Fruit fly (Drosophila melanogaster): ENCODE data around the gene CG14053.
A peak's percentile ranks its signal among the peaks of the same experiment; 100 is the strongest.

CG14053 gene

dm6 chrX:2193158-2193557 lies 551 bp downstream of the CG14053 start:
- TF ChIP-seq sens (GFP tag) (peak; percentile 16), sug (tag; optimal IDR thresholded peaks at IDR 0.05) (peak; percentile 69), Pdp1 (GFP tag; optimal IDR thresholded peaks at IDR 0.05) (peak in 1 of 2 experiments; percentile 54), gsb-n (tag; optimal IDR thresholded peaks at IDR 0.05) (no peak), kay (GFP tag; optimal IDR thresholded peaks at IDR 0.05) (no peak), CG11696 (GFP tag; IDR thresholded peaks at IDR 0.05) (no peak), oc (tag; optimal IDR thresholded peaks at IDR 0.05) (no peak), CG11723 (GFP tag; optimal IDR thresholded peaks at IDR 0.05) (no peak), CG14860 (GFP tag; IDR thresholded peaks at IDR 0.05; ENCODE audit: partially characterized antibody) (no peak), gem (tag; optimal IDR thresholded peaks at IDR 0.05) (no peak), crol (GFP tag; IDR thresholded peaks at IDR 0.05) (peak; percentile 66), dpn (GFP tag; optimal IDR thresholded peaks at IDR 0.05) (no peak), CG1233 (GFP tag; optimal IDR thresholded peaks at IDR 0.05) (no peak), CG1792 (GFP tag; optimal IDR thresholded peaks at IDR 0.05) (no peak), CG17385 (GFP tag; optimal IDR thresholded peaks at IDR 0.05) (no peak), abd-A (tag; optimal IDR thresholded peaks at IDR 0.05) (no peak), CG32532 (GFP tag; IDR thresholded peaks at IDR 0.05) (no peak), Lhr (GFP tag; optimal IDR thresholded peaks at IDR 0.05) (no peak), CG8290 (GFP tag; optimal IDR thresholded peaks at IDR 0.05) (no peak), CG8290 (tag; optimal IDR thresholded peaks at IDR 0.05) (peak in 1 of 2 experiments; percentile 8), CG33213 (GFP tag; optimal IDR thresholded peaks at IDR 0.05) (no peak), row (GFP tag; IDR thresholded peaks at IDR 0.05) (no peak), CG6272 (GFP tag; IDR thresholded peaks at IDR 0.05) (no peak), tio (GFP tag; optimal IDR thresholded peaks at IDR 0.05) (no peak), CG15479 (GFP tag; optimal IDR thresholded peaks at IDR 0.05) (no peak), BEAF-32 (GFP tag; optimal IDR thresholded peaks at IDR 0.05) (no peak), CG31441 (GFP tag; IDR thresholded peaks at IDR 0.05) (no peak), CG15011 (GFP tag; optimal IDR thresholded peaks at IDR 0.05) (no peak), CG10565 (GFP tag; optimal IDR thresholded peaks at IDR 0.05) (no peak), Med (GFP tag) (peak; percentile 50)

dm6 chrX:2191896-2192295 lies 1.8 kb downstream of the CG14053 start:
- no peak for TF ChIP-seq CG30020 (tag; optimal IDR thresholded peaks at IDR 0.05)
- no peak for TF ChIP-seq chn (GFP tag; optimal IDR thresholded peaks at IDR 0.05)
- peak; percentile 27 for TF ChIP-seq CG3407 (GFP tag; optimal IDR thresholded peaks at IDR 0.05)
- TF ChIP-seq wek (GFP tag; optimal IDR thresholded peaks at IDR 0.05), result peak; percentile 26
- TF ChIP-seq CG30431 (GFP tag; optimal IDR thresholded peaks at IDR 0.05), result no peak
- no peak for TF ChIP-seq MBD-R2 (GFP tag; IDR thresholded peaks at IDR 0.05)
- peak; percentile 9 for TF ChIP-seq CG17359 (tag; optimal IDR thresholded peaks at IDR 0.05)
- peak; percentile 5 for TF ChIP-seq sens (GFP tag)
- TF ChIP-seq CG12659 (GFP tag; optimal IDR thresholded peaks at IDR 0.05), result no peak
- TF ChIP-seq HLHmδ (GFP tag; optimal IDR thresholded peaks at IDR 0.05), result peak; percentile 2
- TF ChIP-seq Hmr (GFP tag; optimal IDR thresholded peaks at IDR 0.05), result no peak
- TF ChIP-seq Awh (GFP tag; IDR thresholded peaks at IDR 0.05), result peak; percentile 35; the same call in 1 of the 2 replicates
- no peak for TF ChIP-seq luna (GFP tag; optimal IDR thresholded peaks at IDR 0.05)
- TF ChIP-seq CG10147 (GFP tag; optimal IDR thresholded peaks at IDR 0.05), result no peak
- TF ChIP-seq sug (tag; optimal IDR thresholded peaks at IDR 0.05), result peak; percentile 4
- TF ChIP-seq HLH3B (GFP tag; IDR thresholded peaks at IDR 0.05), result peak; percentile 12; the same call in 1 of the 2 replicates
- TF ChIP-seq btn (GFP tag; optimal IDR thresholded peaks at IDR 0.05), result no peak
- TF ChIP-seq Sox102F (GFP tag; optimal IDR thresholded peaks at IDR 0.05), result no peak
- peak; percentile 3 for TF ChIP-seq CG6813 (GFP tag; optimal IDR thresholded peaks at IDR 0.05)
- TF ChIP-seq Pdp1 (GFP tag; optimal IDR thresholded peaks at IDR 0.05), result peak in 1 of 2 experiments; percentile 24
- TF ChIP-seq chif (GFP tag; optimal IDR thresholded peaks at IDR 0.05), result no peak
- no peak for TF ChIP-seq fd102C (GFP tag; optimal IDR thresholded peaks at IDR 0.05)
- TF ChIP-seq insv (GFP tag; optimal IDR thresholded peaks at IDR 0.05), result no peak
- TF ChIP-seq abd-A (tag; optimal IDR thresholded peaks at IDR 0.05), result no peak
- peak; percentile 7 for TF ChIP-seq CG1603 (tag; optimal IDR thresholded peaks at IDR 0.05)
- no peak for TF ChIP-seq CG6175 (GFP tag; IDR thresholded peaks at IDR 0.05)
